Fruit fly (Drosophila melanogaster) whole organism, embryonic: Measurements from ENCODE around the gene mats.

Experiments used
- ATbp ChIP-seq: fragments of 200-800 bp; sonication (Bioruptor generic); optimal IDR thresholded peaks from 2 replicates; lab custom pipeline; 2017; ENCODE audit warnings: missing biosample characterization, mild to moderate bottlenecking, missing genetic modification characterization, missing genetic modification reagents
- Antp ChIP-seq: fragments of 200-800 bp; sonication (Bioruptor generic); optimal IDR thresholded peaks from 3 replicates; lab custom pipeline; 2016; ENCODE audit warnings: missing biosample characterization, missing genetic modification characterization
- Asciz ChIP-seq: fragments of 200-800 bp; sonication (Bioruptor generic); optimal IDR thresholded peaks from 2 replicates; lab custom pipeline; 2017; ENCODE audit warnings: missing biosample characterization, mild to moderate bottlenecking, missing genetic modification characterization, missing genetic modification reagents
- Bteb2 ChIP-seq: fragments of 200-800 bp; sonication (Bioruptor generic); optimal IDR thresholded peaks from 2 replicates; lab custom pipeline; 2016; ENCODE audit warnings: missing biosample characterization, missing genetic modification characterization
- CG11696 ChIP-seq: fragments of 200-800 bp; sonication (Bioruptor generic); IDR thresholded peaks from 2 replicates; pipeline ENCODE4 v1.3.6; 2022; ENCODE audit warnings: missing biosample characterization, missing genetic modification characterization
- CG14860 ChIP-seq: fragments of 200-800 bp; sonication (Bioruptor generic); IDR thresholded peaks from 3 replicates; pipeline ENCODE4 v1.3.6; 2022; ENCODE audit warnings: missing biosample characterization, missing genetic modification characterization; ENCODE audit not compliant: partially characterized antibody
- CG15514 ChIP-seq: fragments of 200-800 bp; sonication (Bioruptor generic); optimal IDR thresholded peaks from 3 replicates; lab custom pipeline; 2017; ENCODE audit warnings: missing biosample characterization, missing genetic modification characterization, mild to moderate bottlenecking, moderate library complexity, missing genetic modification reagents
- CG1603 ChIP-seq: fragments of 200-800 bp; sonication (Bioruptor generic); optimal IDR thresholded peaks from 2 replicates; lab custom pipeline; 2019; ENCODE audit warnings: missing biosample characterization, mild to moderate bottlenecking, missing genetic modification characterization, moderate library complexity
- CG17912 ChIP-seq: fragments of 200-800 bp; sonication (Bioruptor generic); optimal IDR thresholded peaks from 2 replicates; lab custom pipeline; 2018; ENCODE audit warnings: missing biosample characterization, mild to moderate bottlenecking, missing genetic modification characterization
- CG18262 ChIP-seq: fragments of 200-800 bp; optimal IDR thresholded peaks from 3 replicates; lab custom pipeline; 2019; ENCODE audit warnings: missing biosample characterization, mild to moderate bottlenecking, missing genetic modification characterization, moderate library complexity
- CG18619 ChIP-seq: fragments of 200-800 bp; sonication (Bioruptor generic); optimal IDR thresholded peaks from 3 replicates; lab custom pipeline; 2017; ENCODE audit warnings: missing biosample characterization, mild to moderate bottlenecking, missing genetic modification characterization
- CG30403 ChIP-seq: fragments of 200-800 bp; sonication (Bioruptor generic); optimal IDR thresholded peaks from 3 replicates; lab custom pipeline; 2016; ENCODE audit warnings: missing biosample characterization, missing genetic modification characterization
- CG4707 ChIP-seq: fragments of 200-800 bp; sonication (Bioruptor generic); optimal IDR thresholded peaks from 2 replicates; lab custom pipeline; 2018; ENCODE audit warnings: missing biosample characterization, mild to moderate bottlenecking, missing genetic modification characterization, moderate library complexity
- CG5245 ChIP-seq: fragments of 200-800 bp; sonication (Bioruptor generic); optimal IDR thresholded peaks from 3 replicates; lab custom pipeline; 2016; ENCODE audit warnings: missing biosample characterization, missing genetic modification characterization
- CG6683 ChIP-seq: fragments of 200-800 bp; sonication (Bioruptor generic); optimal IDR thresholded peaks from 2 replicates; lab custom pipeline; 2017; ENCODE audit warnings: missing biosample characterization, mild to moderate bottlenecking, missing genetic modification characterization, missing genetic modification reagents
- CG7928 ChIP-seq: fragments of 200-800 bp; sonication (Bioruptor generic); optimal IDR thresholded peaks from 2 replicates; lab custom pipeline; 2017; ENCODE audit warnings: missing biosample characterization, mild to moderate bottlenecking, missing genetic modification characterization
- CG8478 ChIP-seq: fragments of >200 bp; optimal IDR thresholded peaks from 2 replicates; lab custom pipeline; 2018
- CG8924 ChIP-seq: fragments of 200-800 bp; optimal IDR thresholded peaks from 3 replicates; lab custom pipeline; 2019; ENCODE audit warnings: missing biosample characterization, mild to moderate bottlenecking, missing genetic modification characterization, moderate library complexity
- CG9609 ChIP-seq: fragments of 200-800 bp; sonication (Bioruptor generic); optimal IDR thresholded peaks from 3 replicates; lab custom pipeline; 2016; ENCODE audit warnings: missing biosample characterization, missing genetic modification characterization
- CG9727 ChIP-seq: fragments of 200-800 bp; sonication (Bioruptor generic); optimal IDR thresholded peaks from 3 replicates; lab custom pipeline; 2017; ENCODE audit warnings: missing biosample characterization, mild to moderate bottlenecking, missing genetic modification characterization
- CHES-1-like ChIP-seq: fragments of 200-800 bp; sonication (Bioruptor generic); optimal IDR thresholded peaks from 2 replicates; lab custom pipeline; 2016; ENCODE audit warnings: missing biosample characterization, missing genetic modification characterization
- CTCF ChIP-seq: fragments of 200-800 bp; sonication (Bioruptor generic); optimal IDR thresholded peaks from 2 replicates; lab custom pipeline; 2017; ENCODE audit warnings: missing biosample characterization, mild to moderate bottlenecking, missing genetic modification characterization, moderate library complexity
- Dbx ChIP-seq: fragments of 200-800 bp; sonication (Bioruptor generic); IDR thresholded peaks from 3 replicates; pipeline ENCODE4 v1.3.6; 2022; ENCODE audit warnings: missing biosample characterization, missing genetic modification characterization
- Ets97D ChIP-seq: fragments of 200-800 bp; sonication (Bioruptor generic); optimal IDR thresholded peaks from 3 replicates; lab custom pipeline; 2016; ENCODE audit warnings: missing biosample characterization, missing genetic modification characterization
- Hr78 ChIP-seq, 2 experiments: fragments of 200-800 bp in 1 of 2; fragments of >200 bp in 1 of 2; sonication (Bioruptor generic) in 1 of 2; optimal IDR thresholded peaks; 2 replicates each; lab custom pipeline; 2017 to 2019; ENCODE audit warnings: missing biosample characterization in 2 of 2, missing genetic modification characterization in 2 of 2, mild to moderate bottlenecking in 1 of 2, moderate library complexity in 1 of 2
- MBD-R2 ChIP-seq: fragments of 200-800 bp; sonication (Bioruptor generic); IDR thresholded peaks from 2 replicates; pipeline ENCODE4 v1.3.6; 2022; ENCODE audit warnings: missing biosample characterization, missing genetic modification characterization
- Mrtf ChIP-seq: fragments of 200-800 bp; sonication (Bioruptor generic); IDR thresholded peaks from 3 replicates; pipeline ENCODE4 v1.3.6; 2022; ENCODE audit warnings: missing biosample characterization, missing genetic modification characterization
- Neu2 ChIP-seq: fragments of 200-800 bp; sonication (Bioruptor generic); optimal IDR thresholded peaks from 3 replicates; lab custom pipeline; 2016; ENCODE audit warnings: missing biosample characterization, missing genetic modification characterization, borderline replicate concordance
- Oaz ChIP-seq: fragments of 200-800 bp; sonication (Bioruptor generic); IDR thresholded peaks from 2 replicates; pipeline ENCODE4 v1.3.6; 2022; ENCODE audit warnings: missing biosample characterization, missing genetic modification characterization
- Side ChIP-seq: fragments of 200-800 bp; sonication (Bioruptor generic); optimal IDR thresholded peaks from 2 replicates; lab custom pipeline; 2016; ENCODE audit warnings: missing biosample characterization, missing genetic modification characterization
- Spps ChIP-seq: fragments of 200-800 bp; sonication (Bioruptor generic); optimal IDR thresholded peaks from 2 replicates; lab custom pipeline; 2018; ENCODE audit warnings: missing biosample characterization, mild to moderate bottlenecking, missing genetic modification characterization
- Ssrp ChIP-seq: fragments of 200-800 bp; sonication (Bioruptor generic); optimal IDR thresholded peaks from 2 replicates; lab custom pipeline; 2018; ENCODE audit warnings: missing biosample characterization, mild to moderate bottlenecking, missing genetic modification characterization, moderate library complexity
- Trl ChIP-seq, 3 experiments: fragments of >200 bp in 2 of 3; fragments of 200-800 bp in 1 of 3; sonication (Bioruptor generic) in 1 of 3; optimal IDR thresholded peaks; 2 replicates in 1 of 3; 3 replicates in 2 of 3; lab custom pipeline; 2016 to 2017; ENCODE audit warnings: missing biosample characterization in 1 of 3, missing genetic modification characterization in 1 of 3
- btn ChIP-seq: fragments of 200-800 bp; sonication (Bioruptor generic); optimal IDR thresholded peaks from 2 replicates; lab custom pipeline; 2016; ENCODE audit warnings: missing biosample characterization, missing genetic modification characterization
- cad ChIP-seq: fragments of >200 bp; optimal IDR thresholded peaks from 2 replicates; lab custom pipeline; 2017; ENCODE audit warnings: missing biosample characterization, missing genetic modification characterization
- corto ChIP-seq: fragments of 200-800 bp; sonication (Bioruptor generic); optimal IDR thresholded peaks from 2 replicates; lab custom pipeline; 2016; ENCODE audit warnings: missing biosample characterization, mild to moderate bottlenecking, missing genetic modification characterization, moderate library complexity
- dysf ChIP-seq: fragments of 200-800 bp; sonication (Bioruptor generic); IDR thresholded peaks from 3 replicates; pipeline ENCODE4 v1.3.6; 2022; ENCODE audit warnings: missing biosample characterization, missing genetic modification characterization
- ems ChIP-seq: fragments of 200-800 bp; sonication (Bioruptor generic); optimal IDR thresholded peaks from 3 replicates; lab custom pipeline; 2016; ENCODE audit warnings: missing biosample characterization, missing genetic modification characterization
- fu2 ChIP-seq: fragments of 200-800 bp; sonication (Bioruptor generic); optimal IDR thresholded peaks from 2 replicates; lab custom pipeline; 2016; ENCODE audit warnings: missing biosample characterization, missing genetic modification characterization
- gt ChIP-seq: fragments of 200-800 bp; sonication (Bioruptor generic); IDR thresholded peaks from 2 replicates; pipeline ENCODE4 v1.3.6; 2022; ENCODE audit warnings: missing biosample characterization, missing genetic modification characterization
- ham ChIP-seq: fragments of 200-800 bp; sonication (Bioruptor generic); IDR thresholded peaks from 2 replicates; pipeline ENCODE4 v1.3.6; 2022; ENCODE audit warnings: missing biosample characterization, missing genetic modification characterization
- kni ChIP-seq: fragments of 200-800 bp; sonication (Bioruptor generic); optimal IDR thresholded peaks from 3 replicates; lab custom pipeline; 2017; ENCODE audit warnings: mild to moderate bottlenecking, missing biosample characterization, missing genetic modification reagents, missing genetic modification characterization
- lola ChIP-seq, 3 experiments: fragments of >200 bp in 2 of 3; fragments of 200-800 bp in 1 of 3; sonication (Bioruptor generic) in 1 of 3; optimal IDR thresholded peaks; 2 replicates each; lab custom pipeline; 2017 to 2019; ENCODE audit warnings: missing biosample characterization in 3 of 3, missing genetic modification characterization in 3 of 3, mild to moderate bottlenecking in 1 of 3, moderate library complexity in 1 of 3
- mirr ChIP-seq: fragments of 200-800 bp; sonication (Bioruptor generic); optimal IDR thresholded peaks from 3 replicates; lab custom pipeline; 2018; ENCODE audit warnings: missing biosample characterization, mild to moderate bottlenecking, missing genetic modification characterization
- nerfin-2 ChIP-seq: fragments of 200-800 bp; sonication (Bioruptor generic); IDR thresholded peaks from 2 replicates; pipeline ENCODE4 v1.3.6; 2022; ENCODE audit warnings: missing biosample characterization, missing genetic modification characterization; ENCODE audit not compliant: partially characterized antibody
- org-1 ChIP-seq: fragments of 200-800 bp; sonication (Bioruptor generic); optimal IDR thresholded peaks from 2 replicates; lab custom pipeline; 2017; ENCODE audit warnings: missing biosample characterization, missing genetic modification characterization
- run ChIP-seq: fragments of 200-800 bp; sonication (Bioruptor generic); optimal IDR thresholded peaks from 3 replicates; lab custom pipeline; 2018; ENCODE audit warnings: missing biosample characterization, mild to moderate bottlenecking, missing genetic modification characterization
- sisA ChIP-seq: fragments of 200-800 bp; sonication (Bioruptor generic); IDR thresholded peaks from 2 replicates; pipeline ENCODE4 v1.3.6; 2022; ENCODE audit warnings: missing biosample characterization, missing genetic modification characterization
- tgo ChIP-seq: fragments of 200-800 bp; sonication (Bioruptor generic); IDR thresholded peaks from 3 replicates; pipeline ENCODE4 v1.3.6; 2022; ENCODE audit warnings: missing biosample characterization, missing genetic modification characterization
- tin ChIP-seq: fragments of 200-800 bp; sonication (Bioruptor generic); optimal IDR thresholded peaks from 3 replicates; lab custom pipeline; 2016; ENCODE audit warnings: missing biosample characterization, missing genetic modification characterization
- toy ChIP-seq: fragments of 200-800 bp; sonication (Bioruptor generic); IDR thresholded peaks from 2 replicates; pipeline ENCODE4 v1.3.6; 2022; ENCODE audit warnings: missing biosample characterization, missing genetic modification characterization

mats gene

DNA sequence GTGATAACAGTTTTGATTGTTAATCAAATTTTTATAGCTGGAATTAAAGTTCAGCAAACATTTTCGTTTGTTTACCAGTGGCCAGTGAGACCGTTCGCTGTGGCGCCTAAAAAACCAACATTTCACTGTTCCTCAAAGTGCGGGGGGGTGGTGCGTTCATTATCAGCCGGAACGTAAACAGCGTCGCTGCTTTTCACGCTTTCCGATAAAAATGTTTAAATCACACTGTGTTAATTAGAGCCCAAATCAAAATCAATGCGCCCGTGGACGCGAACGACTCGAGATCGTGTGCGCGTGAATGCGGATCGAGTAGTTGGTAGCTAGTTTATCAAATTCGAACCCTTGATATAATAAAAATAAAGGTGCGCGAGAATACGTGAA, 26.9 kb downstream of the mats start, which contains the start of gene CG34376 (continued):
- TF ChIP-seq lola (GFP tag; optimal IDR thresholded peaks at IDR 0.05; lab: Kevin White, UChicago): peak in 1 of 3 experiments; percentile 7
- TF ChIP-seq CG15514 (GFP tag; lab: Kevin White, UChicago): peak; percentile 67
- peak; percentile 46 for TF ChIP-seq kni (GFP tag; lab: Kevin White, UChicago)
- TF ChIP-seq tgo: peak; percentile 17; the same call in 2 of the 3 replicates
- TF ChIP-seq CTCF (GFP tag; lab: Kevin White, UChicago): peak; percentile 29
- no peak for TF ChIP-seq Neu2 (GFP tag; lab: Kevin White, UChicago)
- no peak for TF ChIP-seq Ssrp (tag; lab: Kevin White, UChicago)
- TF ChIP-seq Dbx (GFP tag; lab: Robert Waterston, UW): peak; percentile 49; the same call in 1 of the 3 replicates
- TF ChIP-seq ham: peak; percentile 61; the same call in 1 of the 2 replicates
- no peak for TF ChIP-seq Trl (optimal IDR thresholded peaks at IDR 0.05; lab: Kevin White, UChicago)
- peak; percentile 13 for TF ChIP-seq Trl (GFP tag; optimal IDR thresholded peaks at IDR 0.05; lab: Kevin White, UChicago)
- peak; percentile 34 for TF ChIP-seq CG30403 (GFP tag; lab: Kevin White, UChicago)
- no peak for TF ChIP-seq org-1 (GFP tag; lab: Kevin White, UChicago)
- TF ChIP-seq CG11696: no peak
- peak; percentile 65 for TF ChIP-seq MBD-R2
- peak; percentile 29 for TF ChIP-seq CG18262 (tag; lab: Kevin White, UChicago)
- no peak for TF ChIP-seq cad (GFP tag; lab: Kevin White, UChicago)
- TF ChIP-seq btn: no peak
- no peak for TF ChIP-seq Oaz (GFP tag; lab: Robert Waterston, UW)
- peak; percentile 68 for TF ChIP-seq Ets97D
- no peak for TF ChIP-seq tin (GFP tag; lab: Kevin White, UChicago)
- TF ChIP-seq Spps (tag; lab: Kevin White, UChicago): no peak
- no peak for TF ChIP-seq Bteb2 (GFP tag; lab: Kevin White, UChicago)
- TF ChIP-seq gt (GFP tag; lab: Robert Waterston, UW): no peak
- no peak; the same call in 1 of the 2 replicates for TF ChIP-seq sisA (GFP tag; lab: Robert Waterston, UW)
- no peak for TF ChIP-seq CG7928 (GFP tag; lab: Kevin White, UChicago)
- TF ChIP-seq fu2: no peak
- TF ChIP-seq CG14860 (GFP tag; lab: Robert Waterston, UW): no peak
- TF ChIP-seq corto: no peak
- no peak for TF ChIP-seq toy (GFP tag; lab: Robert Waterston, UW)
- TF ChIP-seq CG8478: no peak
- no peak for TF ChIP-seq Mrtf (GFP tag; lab: Robert Waterston, UW)
- no peak for TF ChIP-seq CG6683 (GFP tag; lab: Kevin White, UChicago)
- no peak for TF ChIP-seq nerfin-2
- TF ChIP-seq ATbp (GFP tag; lab: Kevin White, UChicago): peak; percentile 25
- TF ChIP-seq CG8924: peak; percentile 65
- TF ChIP-seq run: no peak
- peak in 1 of 2 experiments; percentile 33 for TF ChIP-seq Hr78 (GFP tag; optimal IDR thresholded peaks at IDR 0.05; lab: Kevin White, UChicago)
- TF ChIP-seq CG17912 (GFP tag; lab: Kevin White, UChicago): peak; percentile 60
- peak; percentile 4; the same call in 1 of the 3 replicates for TF ChIP-seq dysf
- TF ChIP-seq CG1603 (tag; lab: Kevin White, UChicago): peak; percentile 72
- peak; percentile 12 for TF ChIP-seq Antp (GFP tag; lab: Kevin White, UChicago)
- TF ChIP-seq CHES-1-like (GFP tag; lab: Kevin White, UChicago): peak; percentile 26
- peak; percentile 35 for TF ChIP-seq Asciz
- TF ChIP-seq CG4707 (GFP tag; lab: Kevin White, UChicago): peak; percentile 9
- TF ChIP-seq CG18619 (GFP tag; lab: Kevin White, UChicago): no peak
- TF ChIP-seq Side (GFP tag; lab: Kevin White, UChicago): no peak
- TF ChIP-seq mirr (GFP tag; lab: Kevin White, UChicago): peak; percentile 85
- TF ChIP-seq CG5245: no peak
- TF ChIP-seq CG9609: no peak
- TF ChIP-seq CG9727 (GFP tag; lab: Kevin White, UChicago): peak; percentile 48
- TF ChIP-seq ems (GFP tag; lab: Kevin White, UChicago): no peak
